Fruit fly (Drosophila melanogaster) whole organism, embryonic: ENCODE measurements around the gene CG10470.
A peak's percentile ranks its signal among the peaks of the same experiment; 100 is the strongest.

ENCODE experiments used
- CG11085 ChIP-seq: fragments of 200-800 bp; sonication (Bioruptor generic); IDR thresholded peaks from 2 replicates; pipeline ENCODE4 v1.3.6; 2022; ENCODE audit warnings: missing biosample characterization, missing genetic modification characterization
- CG14860 ChIP-seq: fragments of 200-800 bp; sonication (Bioruptor generic); IDR thresholded peaks from 3 replicates; pipeline ENCODE4 v1.3.6; 2022; ENCODE audit warnings: missing biosample characterization, missing genetic modification characterization; ENCODE audit not compliant: partially characterized antibody
- CG15073 ChIP-seq: fragments of 200-800 bp; sonication (Bioruptor generic); optimal IDR thresholded peaks from 2 replicates; lab custom pipeline; 2016; ENCODE audit warnings: missing biosample characterization, missing genetic modification characterization
- CG1529 ChIP-seq: fragments of 200-800 bp; sonication (Bioruptor generic); optimal IDR thresholded peaks from 3 replicates; lab custom pipeline; 2018; ENCODE audit warnings: missing biosample characterization, missing genetic modification characterization
- CG17912 ChIP-seq: fragments of 200-800 bp; sonication (Bioruptor generic); optimal IDR thresholded peaks from 2 replicates; lab custom pipeline; 2018; ENCODE audit warnings: missing biosample characterization, mild to moderate bottlenecking, missing genetic modification characterization
- CG2199 ChIP-seq: fragments of 200-800 bp; sonication (Bioruptor generic); IDR thresholded peaks from 3 replicates; pipeline ENCODE4 v1.3.6; 2022; ENCODE audit warnings: missing biosample characterization, missing genetic modification characterization
- CG2875 ChIP-seq: fragments of 200-800 bp; sonication (Bioruptor generic); optimal IDR thresholded peaks from 2 replicates; lab custom pipeline; 2017; ENCODE audit warnings: missing biosample characterization, mild to moderate bottlenecking, missing genetic modification characterization, missing genetic modification reagents
- CG30431 ChIP-seq: fragments of 200-800 bp; sonication (Bioruptor generic); optimal IDR thresholded peaks from 2 replicates; lab custom pipeline; 2017; ENCODE audit warnings: missing biosample characterization, missing genetic modification characterization
- CG31365 ChIP-seq: fragments of 200-800 bp; sonication (Bioruptor generic); optimal IDR thresholded peaks from 2 replicates; lab custom pipeline; 2018; ENCODE audit warnings: missing biosample characterization, mild to moderate bottlenecking, missing genetic modification characterization
- CG33557 ChIP-seq: fragments of 200-800 bp; sonication (Bioruptor generic); optimal IDR thresholded peaks from 2 replicates; lab custom pipeline; 2019; ENCODE audit warnings: missing biosample characterization, mild to moderate bottlenecking, missing genetic modification characterization, moderate library complexity
- CG4707 ChIP-seq: fragments of 200-800 bp; sonication (Bioruptor generic); optimal IDR thresholded peaks from 2 replicates; lab custom pipeline; 2018; ENCODE audit warnings: missing biosample characterization, mild to moderate bottlenecking, missing genetic modification characterization, moderate library complexity
- CG4730 ChIP-seq: fragments of 200-800 bp; sonication (Bioruptor generic); IDR thresholded peaks from 2 replicates; pipeline ENCODE4 v1.3.6; 2022; ENCODE audit warnings: missing biosample characterization, missing genetic modification characterization
- CG6689 ChIP-seq: fragments of 200-800 bp; sonication (Bioruptor generic); IDR thresholded peaks from 2 replicates; pipeline ENCODE4 v1.3.6; 2022; ENCODE audit warnings: missing biosample characterization, missing genetic modification characterization
- CG8290 ChIP-seq, 3 experiments: fragments of 200-800 bp; sonication (Bioruptor generic); optimal IDR thresholded peaks; 2 replicates each; lab custom pipeline; 2016 to 2019; ENCODE audit warnings: missing biosample characterization in 3 of 3, missing genetic modification characterization in 3 of 3, mild to moderate bottlenecking in 2 of 3, moderate library complexity in 1 of 3
- CG8359 ChIP-seq: fragments of 200-800 bp; sonication (Bioruptor generic); optimal IDR thresholded peaks from 2 replicates; lab custom pipeline; 2017; ENCODE audit warnings: missing biosample characterization, mild to moderate bottlenecking, missing genetic modification characterization, borderline replicate concordance
- CG9437 ChIP-seq: fragments of 200-800 bp; sonication (Bioruptor generic); optimal IDR thresholded peaks from 2 replicates; lab custom pipeline; 2018; ENCODE audit warnings: missing biosample characterization, mild to moderate bottlenecking, missing genetic modification characterization
- CG9609 ChIP-seq: fragments of 200-800 bp; sonication (Bioruptor generic); optimal IDR thresholded peaks from 3 replicates; lab custom pipeline; 2016; ENCODE audit warnings: missing biosample characterization, missing genetic modification characterization
- CG9932 ChIP-seq: fragments of 200-800 bp; sonication (Bioruptor generic); IDR thresholded peaks from 2 replicates; pipeline ENCODE4 v1.3.6; 2022; ENCODE audit warnings: missing biosample characterization, missing genetic modification characterization
- Dbx ChIP-seq: fragments of 200-800 bp; sonication (Bioruptor generic); IDR thresholded peaks from 3 replicates; pipeline ENCODE4 v1.3.6; 2022; ENCODE audit warnings: missing biosample characterization, missing genetic modification characterization
- Dek ChIP-seq: fragments of 200-800 bp; sonication (Bioruptor generic); optimal IDR thresholded peaks from 3 replicates; lab custom pipeline; 2019; ENCODE audit warnings: missing biosample characterization, mild to moderate bottlenecking, missing genetic modification characterization, moderate library complexity
- Doc3 ChIP-seq: fragments of 200-800 bp; sonication (Bioruptor generic); IDR thresholded peaks from 3 replicates; pipeline ENCODE4 v1.3.6; 2022; ENCODE audit warnings: missing biosample characterization, missing genetic modification characterization; ENCODE audit not compliant: partially characterized antibody
- Dp ChIP-seq: fragments of 200-800 bp; sonication (Bioruptor generic); optimal IDR thresholded peaks from 2 replicates; lab custom pipeline; 2018; ENCODE audit warnings: missing biosample characterization, mild to moderate bottlenecking, missing genetic modification characterization, moderate library complexity
- ERR ChIP-seq: fragments of 200-800 bp; sonication (Bioruptor generic); optimal IDR thresholded peaks from 2 replicates; lab custom pipeline; 2016; ENCODE audit warnings: missing biosample characterization, missing genetic modification characterization
- Eip74EF ChIP-seq, 2 experiments: fragments of 200-800 bp in 1 of 2; fragments of >200 bp in 1 of 2; sonication (Bioruptor generic) in 1 of 2; optimal IDR thresholded peaks; 2 replicates each; lab custom pipeline; 2017 to 2019; ENCODE audit warnings: missing biosample characterization in 2 of 2, missing genetic modification characterization in 2 of 2, mild to moderate bottlenecking in 1 of 2, moderate library complexity in 1 of 2
- HHEX ChIP-seq: fragments of 200-800 bp; sonication (Bioruptor generic); optimal IDR thresholded peaks from 3 replicates; lab custom pipeline; 2017; ENCODE audit warnings: missing biosample characterization, mild to moderate bottlenecking, missing genetic modification characterization, missing genetic modification reagents
- HLH3B ChIP-seq: fragments of 200-800 bp; sonication (Bioruptor generic); IDR thresholded peaks from 2 replicates; pipeline ENCODE4 v1.3.6; 2022; ENCODE audit warnings: missing biosample characterization, missing genetic modification characterization
- HmgD ChIP-seq: fragments of 200-800 bp; sonication (Bioruptor generic); optimal IDR thresholded peaks from 3 replicates; lab custom pipeline; 2016; ENCODE audit warnings: missing biosample characterization, missing genetic modification characterization
- Hr78 ChIP-seq, 2 experiments: fragments of 200-800 bp in 1 of 2; fragments of >200 bp in 1 of 2; sonication (Bioruptor generic) in 1 of 2; optimal IDR thresholded peaks; 2 replicates each; lab custom pipeline; 2017 to 2019; ENCODE audit warnings: missing biosample characterization in 2 of 2, missing genetic modification characterization in 2 of 2, mild to moderate bottlenecking in 1 of 2, moderate library complexity in 1 of 2
- Nf-YB ChIP-seq: fragments of 200-800 bp; sonication (Bioruptor generic); optimal IDR thresholded peaks from 3 replicates; lab custom pipeline; 2019; ENCODE audit warnings: missing biosample characterization, mild to moderate bottlenecking, missing genetic modification characterization, moderate library complexity
- Six4 ChIP-seq: fragments of 200-800 bp; sonication (Bioruptor generic); optimal IDR thresholded peaks from 2 replicates; lab custom pipeline; 2016; ENCODE audit warnings: missing biosample characterization, missing genetic modification characterization
- abd-A ChIP-seq: fragments of 200-800 bp; sonication (Bioruptor generic); optimal IDR thresholded peaks from 3 replicates; lab custom pipeline; 2019; ENCODE audit warnings: missing biosample characterization, mild to moderate bottlenecking, missing genetic modification characterization, moderate library complexity
- al ChIP-seq: fragments of 200-800 bp; sonication (Bioruptor generic); IDR thresholded peaks from 2 replicates; pipeline ENCODE4 v1.3.6; 2022; ENCODE audit warnings: missing biosample characterization, missing genetic modification characterization
- ash1 ChIP-seq: fragments of 200-800 bp; sonication (Bioruptor generic); optimal IDR thresholded peaks from 2 replicates; lab custom pipeline; 2018; ENCODE audit warnings: missing biosample characterization, mild to moderate bottlenecking, missing genetic modification characterization
- croc ChIP-seq: fragments of 200-800 bp; sonication (Bioruptor generic); conservative IDR thresholded peaks from 3 replicates; pipeline ENCODE4 v1.3.6; 2022; ENCODE audit warnings: missing biosample characterization, missing genetic modification characterization
- dati ChIP-seq: fragments of 200-800 bp; sonication (Bioruptor generic); IDR thresholded peaks from 2 replicates; pipeline ENCODE4 v1.3.6; 2022; ENCODE audit warnings: missing biosample characterization, missing genetic modification characterization
- dmrt11E ChIP-seq: fragments of 200-800 bp; sonication (Bioruptor generic); optimal IDR thresholded peaks from 3 replicates; lab custom pipeline; 2018; ENCODE audit warnings: missing biosample characterization, mild to moderate bottlenecking, missing genetic modification characterization, moderate library complexity
- ftz-f1 ChIP-seq: fragments of 200-800 bp; sonication (Bioruptor generic); optimal IDR thresholded peaks from 2 replicates; lab custom pipeline; 2016; ENCODE audit warnings: missing biosample characterization, missing genetic modification characterization
- jigr1 ChIP-seq: fragments of 200-800 bp; sonication (Bioruptor generic); IDR thresholded peaks from 3 replicates; pipeline ENCODE4 v1.3.6; 2022; ENCODE audit warnings: missing biosample characterization, missing genetic modification characterization
- lilli ChIP-seq: fragments of 200-800 bp; sonication (Bioruptor generic); optimal IDR thresholded peaks from 3 replicates; lab custom pipeline; 2016; ENCODE audit warnings: missing biosample characterization, missing genetic modification characterization
- scrt ChIP-seq: fragments of 200-800 bp; sonication (Bioruptor generic); optimal IDR thresholded peaks from 2 replicates; lab custom pipeline; 2018; ENCODE audit warnings: missing biosample characterization, mild to moderate bottlenecking, missing genetic modification characterization, moderate library complexity
- tll ChIP-seq, 2 experiments: fragments of 200-800 bp in 1 of 2; fragments of >200 bp in 1 of 2; sonication (Bioruptor generic) in 1 of 2; optimal IDR thresholded peaks; 2 replicates each; lab custom pipeline; 2017 to 2019; ENCODE audit warnings: missing biosample characterization in 2 of 2, missing genetic modification characterization in 2 of 2, mild to moderate bottlenecking in 1 of 2, moderate library complexity in 1 of 2
- trh ChIP-seq: fragments of 200-800 bp; sonication (Bioruptor generic); optimal IDR thresholded peaks from 2 replicates; lab custom pipeline; 2016; ENCODE audit warnings: missing biosample characterization, missing genetic modification characterization
- unc-4 ChIP-seq: fragments of 200-800 bp; sonication (Bioruptor generic); IDR thresholded peaks from 2 replicates; pipeline ENCODE4 v1.3.6; 2022; ENCODE audit warnings: missing biosample characterization, missing genetic modification characterization; ENCODE audit not compliant: partially characterized antibody
- unpg ChIP-seq: fragments of 200-800 bp; sonication (Bioruptor generic); optimal IDR thresholded peaks from 3 replicates; lab custom pipeline; 2018; ENCODE audit warnings: missing biosample characterization, mild to moderate bottlenecking, missing genetic modification characterization, moderate library complexity
- usp ChIP-seq: fragments of >200 bp; optimal IDR thresholded peaks from 2 replicates; lab custom pipeline; 2017; ENCODE audit warnings: missing biosample characterization, missing genetic modification characterization
- yki ChIP-seq: fragments of >200 bp; optimal IDR thresholded peaks from 3 replicates; lab custom pipeline; 2018
- zfh2 ChIP-seq: fragments of 200-800 bp; sonication (Bioruptor generic); optimal IDR thresholded peaks from 2 replicates; lab custom pipeline; 2016; ENCODE audit warnings: missing biosample characterization, missing genetic modification characterization

Gene CG10470

dm6 chr2L:19021278-19022220 is 27.3 kb upstream of the CG10470 start (continued):
- TF ChIP-seq CG4730 (GFP tag; lab: Robert Waterston, UW) (0 out of 2 replicates have a peak, but pooled peaks have one; percentile 6), tll (GFP tag; optimal IDR thresholded peaks at IDR 0.05; lab: Kevin White, UChicago) (no peak), CG15073 (GFP tag; lab: Kevin White, UChicago) (peak; percentile 4), CG31365 (tag; lab: Kevin White, UChicago) (peak; percentile 25), al (GFP tag; lab: Robert Waterston, UW) (no peak), CG8290 (GFP tag; optimal IDR thresholded peaks at IDR 0.05; lab: Kevin White, UChicago) (peak; percentile 25), CG8290 (tag; optimal IDR thresholded peaks at IDR 0.05; lab: Kevin White, UChicago) (no peak), ERR (no peak), CG2875 (GFP tag; lab: Kevin White, UChicago) (peak; percentile 68), CG9609 (no peak), lilli (peak; percentile 72), Hr78 (GFP tag; optimal IDR thresholded peaks at IDR 0.05; lab: Kevin White, UChicago) (peak in 1 of 2 experiments; percentile 68), jigr1 (GFP tag; lab: Robert Waterston, UW) (no peak), ash1 (no peak), scrt (GFP tag; lab: Kevin White, UChicago) (peak; percentile 72), Dbx (GFP tag; lab: Robert Waterston, UW) (peak; percentile 69; the same call in 2 of the 3 replicates), Eip74EF (GFP tag; optimal IDR thresholded peaks at IDR 0.05; lab: Kevin White, UChicago) (peak in 1 of 2 experiments; percentile 80), CG30431 (GFP tag; lab: Kevin White, UChicago) (peak; percentile 69), croc (peak; percentile 59; the same call in 2 of the 3 replicates), usp (no peak), CG2199 (GFP tag; lab: Robert Waterston, UW) (0 out of 3 replicates have a peak, but pooled peaks have one; percentile 43), CG9932 (GFP tag; lab: Robert Waterston, UW) (peak; percentile 62), CG33557 (GFP tag; lab: Kevin White, UChicago) (peak; percentile 37), yki (lab: Kevin White, UChicago) (no peak), CG11085 (GFP tag; lab: Robert Waterston, UW) (0 out of 2 replicates have a peak, but pooled peaks have one; percentile 25), Nf-YB (GFP tag; lab: Kevin White, UChicago) (peak; percentile 58), CG4707 (GFP tag; lab: Kevin White, UChicago) (peak; percentile 24), unpg (GFP tag; lab: Kevin White, UChicago) (peak; percentile 78), Six4 (GFP tag; lab: Kevin White, UChicago) (peak; percentile 1), zfh2 (peak; percentile 38), CG6689 (GFP tag; lab: Robert Waterston, UW) (peak; percentile 71), HHEX (GFP tag; lab: Kevin White, UChicago) (peak; percentile 71), CG8359 (GFP tag; lab: Kevin White, UChicago) (peak; percentile 28), HmgD (GFP tag; lab: Kevin White, UChicago) (no peak), Doc3 (GFP tag; lab: Robert Waterston, UW) (no peak), Dp (no peak), HLH3B (peak; percentile 58; the same call in 1 of the 2 replicates), CG17912 (no peak), ftz-f1 (GFP tag; lab: Kevin White, UChicago) (no peak), CG9437 (GFP tag; lab: Kevin White, UChicago) (peak; percentile 76), CG14860 (GFP tag; lab: Robert Waterston, UW) (no peak), dmrt11E (tag; lab: Kevin White, UChicago) (peak; percentile 55), abd-A (tag; lab: Kevin White, UChicago) (peak; percentile 94), CG1529 (peak; percentile 85), dati (GFP tag; lab: Robert Waterston, UW) (no peak), Dek (tag; lab: Kevin White, UChicago) (peak; percentile 78), unc-4 (no peak), trh (GFP tag; lab: Kevin White, UChicago) (no peak)
